Worm (Caenorhabditis elegans): ENCODE data around the gene taf-7.1.

- no peak for TF ChIP-seq nhr-237 (tag; optimal IDR thresholded peaks at IDR 0.05)
- TF ChIP-seq nhr-12 (tag; optimal IDR thresholded peaks at IDR 0.05): no peak
- TF ChIP-seq unc-62 (GFP tag; optimal IDR thresholded peaks at IDR 0.05): no peak
- no peak for TF ChIP-seq nhr-47 (tag; optimal IDR thresholded peaks at IDR 0.05)
- no peak for TF ChIP-seq nhr-85 (tag)
- no peak for TF ChIP-seq mep-1 (tag; optimal IDR thresholded peaks at IDR 0.05)
- TF ChIP-seq ces-1 (GFP tag; optimal IDR thresholded peaks at IDR 0.05): no peak
- no peak for TF ChIP-seq hlh-17 (GFP tag; optimal IDR thresholded peaks at IDR 0.05; ENCODE audit: borderline replicate concordance)
Observed at ce11 chrX:11837378-11837777, at the start of gene taf-7.1.

Data from whole organism, L1 larva.